Fruit fly (Drosophila melanogaster): Measurements from ENCODE around the gene Gart.
A peak's percentile ranks its signal among the peaks of the same experiment; 100 is the strongest.

The Gart gene

DNA sequence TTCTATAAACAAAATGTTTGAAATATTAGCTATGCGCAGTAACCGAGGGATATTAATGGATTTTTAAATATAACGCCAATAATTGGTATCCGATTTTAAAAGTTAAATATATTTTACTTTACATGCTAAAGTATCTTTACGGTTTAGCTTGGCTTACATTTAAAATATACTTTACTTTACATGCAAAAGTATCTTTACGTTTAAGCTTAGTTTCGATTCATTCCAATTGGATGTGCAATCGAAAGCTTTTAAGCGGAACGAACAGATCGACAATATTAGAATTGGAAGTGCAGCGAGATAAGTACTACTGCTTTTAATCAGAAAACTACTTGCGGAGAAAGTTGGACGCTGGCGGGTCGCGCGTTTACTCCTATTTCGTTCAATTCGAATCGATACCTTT lies 5.3 kb upstream of the Gart start:
- TF ChIP-seq Abd-B (GFP tag; optimal IDR thresholded peaks at IDR 0.05) (no peak), brk (GFP tag; optimal IDR thresholded peaks at IDR 0.05) (peak; percentile 10)

DNA sequence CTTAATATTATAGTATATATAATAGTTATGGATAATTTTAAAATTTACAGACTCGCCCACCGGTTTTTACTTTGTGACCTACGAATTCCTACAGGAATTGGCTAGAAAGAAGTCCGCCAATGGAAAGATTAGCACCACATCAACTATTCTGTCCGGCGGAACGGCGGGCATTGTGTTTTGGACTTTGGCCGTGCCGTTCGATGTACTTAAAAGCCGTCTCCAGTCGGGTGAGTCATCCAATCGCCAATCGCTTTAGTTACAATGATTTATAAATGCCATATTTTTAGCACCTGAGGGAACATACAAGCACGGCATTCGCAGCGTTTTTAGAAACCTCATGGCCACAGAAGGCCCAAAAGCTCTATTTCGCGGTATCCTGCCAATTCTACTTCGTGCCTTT lies 4.7 kb upstream of the Gart start:
- TF ChIP-seq GATAd (GFP tag; optimal IDR thresholded peaks at IDR 0.05): no peak
- TF ChIP-seq fru (GFP tag; optimal IDR thresholded peaks at IDR 0.05): no peak
- no peak for TF ChIP-seq pan (optimal IDR thresholded peaks at IDR 0.05)
- TF ChIP-seq dmrt93B (GFP tag; optimal IDR thresholded peaks at IDR 0.05): no peak
- no peak for TF ChIP-seq CrebA (GFP tag; optimal IDR thresholded peaks at IDR 0.05; ENCODE audit: borderline replicate concordance)
- no peak for TF ChIP-seq sage (GFP tag; optimal IDR thresholded peaks at IDR 0.05)
- TF ChIP-seq brk (GFP tag; optimal IDR thresholded peaks at IDR 0.05): no peak
- no peak for TF ChIP-seq Dfd (GFP tag; optimal IDR thresholded peaks at IDR 0.05)
- TF ChIP-seq Rel (GFP tag; optimal IDR thresholded peaks at IDR 0.05): no peak
- no peak for TF ChIP-seq Rel (tag; optimal IDR thresholded peaks at IDR 0.05)
- TF ChIP-seq CG32264 (GFP tag; optimal IDR thresholded peaks at IDR 0.05): no peak
- TF ChIP-seq OdsH (GFP tag; optimal IDR thresholded peaks at IDR 0.05): no peak
- TF ChIP-seq Hnf4 (GFP tag; optimal IDR thresholded peaks at IDR 0.05): no peak

DNA sequence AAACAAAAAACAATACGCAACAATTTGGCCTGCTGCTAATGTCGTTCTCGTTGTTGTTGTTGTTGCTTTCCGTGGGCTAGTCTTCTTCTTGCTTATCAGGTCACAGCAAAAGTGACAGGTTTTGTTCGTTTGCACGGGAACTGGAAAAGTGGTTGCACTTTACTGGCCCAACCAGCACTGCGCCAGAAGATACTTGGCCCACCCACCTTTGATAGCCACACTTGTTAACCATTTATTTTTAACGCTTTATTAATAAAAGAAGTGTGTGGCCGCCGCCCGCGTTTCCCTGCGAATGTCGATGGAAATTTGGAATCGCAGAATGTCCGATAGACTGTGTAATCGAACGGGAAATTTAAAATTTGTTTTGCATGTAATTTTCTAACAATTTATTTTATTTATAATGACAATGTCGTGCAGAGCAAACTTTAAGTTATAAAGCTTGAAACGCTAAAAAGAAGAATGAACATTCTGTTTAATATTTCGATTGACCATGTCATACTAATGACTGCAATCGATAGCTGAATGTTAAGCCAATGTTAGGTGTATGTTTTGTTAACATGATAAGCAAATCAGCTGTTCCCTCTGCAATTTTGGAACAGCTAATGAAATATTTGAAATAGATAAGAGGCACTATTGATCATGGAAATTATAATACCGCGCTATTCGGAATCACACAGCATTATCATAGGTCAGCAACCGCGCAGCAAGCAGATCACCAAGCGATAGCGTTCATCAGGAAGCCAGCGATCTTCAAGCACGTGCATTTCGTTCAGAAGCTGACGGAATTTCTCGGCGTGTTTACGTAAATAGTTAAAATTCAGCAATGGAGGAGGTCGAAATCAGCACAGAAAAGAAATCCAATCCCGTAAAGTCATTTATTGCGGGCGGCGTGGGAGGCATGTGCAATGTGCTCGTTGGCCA lies 3.5 kb upstream of the Gart start, which contains the start of the genes CG31908 and MME1:
Gene CG31908 (minus strand): TSS at position 402 of the 921 bp plus-strand sequence.
Gene MME1 (plus strand): TSS at position 539 of the 921 bp plus-strand sequence.
- TF ChIP-seq Dfd (GFP tag; optimal IDR thresholded peaks at IDR 0.05): no peak
- TF ChIP-seq Jra (GFP tag; optimal IDR thresholded peaks at IDR 0.05): peak; percentile 81
- TF ChIP-seq ey (GFP tag; optimal IDR thresholded peaks at IDR 0.05): peak; percentile 65
- TF ChIP-seq fru (GFP tag; optimal IDR thresholded peaks at IDR 0.05): peak; percentile 59
- TF ChIP-seq jim (GFP tag; optimal IDR thresholded peaks at IDR 0.05): no peak
- TF ChIP-seq Rel (GFP tag; optimal IDR thresholded peaks at IDR 0.05): no peak
- TF ChIP-seq Rel (tag; optimal IDR thresholded peaks at IDR 0.05): no peak
- peak; percentile 80 for TF ChIP-seq GATAd (GFP tag; optimal IDR thresholded peaks at IDR 0.05)
- peak; percentile 42 for TF ChIP-seq brk (GFP tag; optimal IDR thresholded peaks at IDR 0.05)
- TF ChIP-seq pan (optimal IDR thresholded peaks at IDR 0.05): no peak
- TF ChIP-seq OdsH (GFP tag; optimal IDR thresholded peaks at IDR 0.05): peak; percentile 41
- no peak for TF ChIP-seq CrebA (GFP tag; optimal IDR thresholded peaks at IDR 0.05; ENCODE audit: borderline replicate concordance)
- TF ChIP-seq woc (GFP tag; optimal IDR thresholded peaks at IDR 0.05): no peak
- peak; percentile 66 for TF ChIP-seq rgr (GFP tag; optimal IDR thresholded peaks at IDR 0.05)
- peak; percentile 84 for TF ChIP-seq Hr83 (GFP tag; optimal IDR thresholded peaks at IDR 0.05; ENCODE audit: poor library complexity, severe bottlenecking)
- TF ChIP-seq lola (GFP tag; optimal IDR thresholded peaks at IDR 0.05): no peak
- TF ChIP-seq Dif (GFP tag; optimal IDR thresholded peaks at IDR 0.05; ENCODE audit: partially characterized antibody): no peak
- TF ChIP-seq h (GFP tag; optimal IDR thresholded peaks at IDR 0.05): peak; percentile 54
- peak; percentile 32 for TF ChIP-seq CG32264 (GFP tag; optimal IDR thresholded peaks at IDR 0.05)
- TF ChIP-seq Abd-B (GFP tag; optimal IDR thresholded peaks at IDR 0.05): no peak
- TF ChIP-seq usp (GFP tag; optimal IDR thresholded peaks at IDR 0.05): no peak
- TF ChIP-seq psq (GFP tag; optimal IDR thresholded peaks at IDR 0.05): peak; percentile 51
- TF ChIP-seq dl (GFP tag; optimal IDR thresholded peaks at IDR 0.05; ENCODE audit: insufficient read depth in 1 of 2, partially characterized antibody in 2 of 2): no peak
- no peak for TF ChIP-seq Vsx2 (GFP tag; optimal IDR thresholded peaks at IDR 0.05; ENCODE audit: partially characterized antibody)
- no peak for TF ChIP-seq Mio (GFP tag; optimal IDR thresholded peaks at IDR 0.05)
- TF ChIP-seq dsf (GFP tag; optimal IDR thresholded peaks at IDR 0.05; ENCODE audit: borderline replicate concordance): peak; percentile 45
- TF ChIP-seq Hnf4 (GFP tag; optimal IDR thresholded peaks at IDR 0.05): peak; percentile 45
- peak; percentile 54 for TF ChIP-seq sage (GFP tag; optimal IDR thresholded peaks at IDR 0.05)
- peak; percentile 82 for TF ChIP-seq tai (GFP tag; optimal IDR thresholded peaks at IDR 0.05)
- TF ChIP-seq CG9705 (GFP tag; optimal IDR thresholded peaks at IDR 0.05): no peak
- peak; percentile 3 for TF ChIP-seq HLH106 (tag; optimal IDR thresholded peaks at IDR 0.05)
- peak; percentile 40 for TF ChIP-seq Myc (optimal IDR thresholded peaks at IDR 0.05)
- TF ChIP-seq N (GFP tag; optimal IDR thresholded peaks at IDR 0.05): no peak
- TF ChIP-seq dmrt93B (GFP tag; optimal IDR thresholded peaks at IDR 0.05): no peak
- TF ChIP-seq Hr78 (GFP tag; optimal IDR thresholded peaks at IDR 0.05): no peak
- TF ChIP-seq foxo (GFP tag; optimal IDR thresholded peaks at IDR 0.05): peak in 1 of 2 experiments; percentile 63
- peak; percentile 23 for TF ChIP-seq Sp1 (GFP tag; optimal IDR thresholded peaks at IDR 0.05)
- peak; percentile 20 for TF ChIP-seq sv (GFP tag; optimal IDR thresholded peaks at IDR 0.05)
- TF ChIP-seq br (GFP tag; optimal IDR thresholded peaks at IDR 0.05): peak; percentile 58
